Worm (Caenorhabditis elegans): ENCODE data around the gene K09C4.7.

- TF ChIP-seq F37B4.10 (GFP tag; IDR thresholded peaks at IDR 0.05) (no peak), ztf-18 (tag; optimal IDR thresholded peaks at IDR 0.05) (no peak), cebp-2 (GFP tag; IDR thresholded peaks at IDR 0.05) (no peak), him-1 (tag; optimal IDR thresholded peaks at IDR 0.05) (no peak), B0019.2 (GFP tag; conservative IDR thresholded peaks at IDR 0.05) (no peak), pha-4 (tag; optimal IDR thresholded peaks at IDR 0.05) (no peak), ama-1 (optimal IDR thresholded peaks at IDR 0.05) (no peak), ama-1 (GFP tag; optimal IDR thresholded peaks at IDR 0.05) (no peak), Y56A3A.18 (GFP tag; IDR thresholded peaks at IDR 0.05) (no peak), let-526 (GFP tag; IDR thresholded peaks at IDR 0.05) (no peak), ceh-100 (GFP tag; IDR thresholded peaks at IDR 0.05) (no peak), T26A5.8 (tag; optimal IDR thresholded peaks at IDR 0.05) (no peak), tlf-1 (GFP tag; optimal IDR thresholded peaks at IDR 0.05) (no peak)
These were observed 12.2 kb upstream of the K09C4.7 start, which contains the start of gene lbp-2 for ce11 chrX:3260509-3260908.
